Worm (Caenorhabditis elegans) whole organism, young adult: ENCODE results near the gene C34B4.5.

ENCODE experiments used
- attf-6 ChIP-seq: fragments of 200-800 bp; sonication (Bioruptor generic); IDR thresholded peaks from 2 replicates; pipeline ENCODE4 v1.3.6; 2022; ENCODE audit warnings: missing genetic modification reagents, missing genetic modification characterization, missing compliant biosample characterization
- nhr-90 ChIP-seq: sonication (generic microtip); optimal IDR thresholded peaks from 2 replicates; lab custom pipeline; 2016; ENCODE audit warnings: missing genotype, mild to moderate bottlenecking, missing genetic modification characterization, missing compliant biosample characterization

ce11 chrV:13061836-13062235 lies 33.9 kb upstream of the C34B4.5 start, which contains the start of gene F42E8.1:
- TF ChIP-seq nhr-90 (tag; lab: Kevin White, UChicago): no peak
- TF ChIP-seq attf-6: no peak
